Fruit fly (Drosophila melanogaster): Measurements from ENCODE around the gene M6.

M6 gene

dm6 chr3L:21507354-21507928 lies at the start of gene M6, which contains the start of gene Glg1:
TSS of gene M6 (plus strand) at chr3L:21507852.
TSS of gene Glg1 (minus strand) at chr3L:21507538.
- peak; percentile 39 for TF ChIP-seq CG17801 (GFP tag; optimal IDR thresholded peaks at IDR 0.05; ENCODE audit: partially characterized antibody)

- TF ChIP-seq CG17801 (GFP tag; optimal IDR thresholded peaks at IDR 0.05; ENCODE audit: partially characterized antibody), result no peak
Measured at dm6 chr3L:21458736-21459135, 48.9 kb upstream of the M6 start.

- no peak for TF ChIP-seq CG17801 (GFP tag; optimal IDR thresholded peaks at IDR 0.05; ENCODE audit: partially characterized antibody)
Measured at dm6 chr3L:21460149-21460873, 47.3 kb upstream of the M6 start.

dm6 chr3L:21462860-21463259 lies 44.8 kb upstream of the M6 start:
- TF ChIP-seq CG17801 (GFP tag; optimal IDR thresholded peaks at IDR 0.05; ENCODE audit: partially characterized antibody), result no peak

- no peak for TF ChIP-seq CG17801 (GFP tag; optimal IDR thresholded peaks at IDR 0.05; ENCODE audit: partially characterized antibody)
Measured at dm6 chr3L:21464240-21464639, 43.4 kb upstream of the M6 start.

dm6 chr3L:21465261-21466112 lies 42.2 kb upstream of the M6 start:
- no peak for TF ChIP-seq CG17801 (GFP tag; optimal IDR thresholded peaks at IDR 0.05; ENCODE audit: partially characterized antibody)

dm6 chr3L:21471895-21472294 lies 35.8 kb upstream of the M6 start:
- no peak for TF ChIP-seq CG17801 (GFP tag; optimal IDR thresholded peaks at IDR 0.05; ENCODE audit: partially characterized antibody)

- TF ChIP-seq CG17801 (GFP tag; optimal IDR thresholded peaks at IDR 0.05; ENCODE audit: partially characterized antibody), result no peak
Measured at dm6 chr3L:21476429-21477006, 31.1 kb upstream of the M6 start, which contains the start of gene croc. TSS of gene croc (minus strand) at chr3L:21476479.

- TF ChIP-seq CG17801 (GFP tag; optimal IDR thresholded peaks at IDR 0.05; ENCODE audit: partially characterized antibody), result no peak
Measured at dm6 chr3L:21477866-21478265, 29.8 kb upstream of the M6 start.

dm6 chr3L:21479636-21480035 lies 28.0 kb upstream of the M6 start:
- TF ChIP-seq CG17801 (GFP tag; optimal IDR thresholded peaks at IDR 0.05; ENCODE audit: partially characterized antibody), result no peak

- TF ChIP-seq CG17801 (GFP tag; optimal IDR thresholded peaks at IDR 0.05; ENCODE audit: partially characterized antibody), result no peak
Measured at dm6 chr3L:21482100-21482499, 25.6 kb upstream of the M6 start.

- TF ChIP-seq CG17801 (GFP tag; optimal IDR thresholded peaks at IDR 0.05; ENCODE audit: partially characterized antibody), result no peak
Measured at dm6 chr3L:21483837-21484236, 23.8 kb upstream of the M6 start.

- no peak for TF ChIP-seq CG17801 (GFP tag; optimal IDR thresholded peaks at IDR 0.05; ENCODE audit: partially characterized antibody)
Measured at dm6 chr3L:21490486-21490885, 17.2 kb upstream of the M6 start, which contains the start of gene Neu2. TSS of gene Neu2 (minus strand) at chr3L:21490586.

- no peak for TF ChIP-seq CG17801 (GFP tag; optimal IDR thresholded peaks at IDR 0.05; ENCODE audit: partially characterized antibody)
Measured at dm6 chr3L:21492723-21493316, 14.8 kb upstream of the M6 start, which contains the start of the genes CG7202 and CG7519. TSS of gene CG7202 (minus strand) at chr3L:21492773. TSS of gene CG7519 (plus strand) at chr3L:21493083.

- no peak for TF ChIP-seq CG17801 (GFP tag; optimal IDR thresholded peaks at IDR 0.05; ENCODE audit: partially characterized antibody)
Measured at dm6 chr3L:21496502-21496864, 11.2 kb upstream of the M6 start.
